Fruit fly (Drosophila melanogaster) whole organism, pupa: Measurements from ENCODE around the gene rngo.

Experiments used
- CG10348 ChIP-seq: fragments of 200-800 bp; sonication (Bioruptor generic); IDR thresholded peaks from 2 replicates; pipeline ENCODE4 v1.3.6; 2022; ENCODE audit warnings: missing biosample characterization, missing genetic modification characterization
- CG12605 ChIP-seq: fragments of 200-800 bp; sonication (Bioruptor generic); IDR thresholded peaks from 2 replicates; pipeline ENCODE4 v1.3.6; 2022; ENCODE audit warnings: missing biosample characterization, missing genetic modification characterization
- CG13204 ChIP-seq: fragments of 200-800 bp; sonication (Bioruptor generic); optimal IDR thresholded peaks from 2 replicates; lab custom pipeline; 2018; ENCODE audit warnings: missing biosample characterization, mild to moderate bottlenecking, missing genetic modification characterization, moderate library complexity
- CG14655 ChIP-seq: fragments of 200-800 bp; sonication (Bioruptor generic); optimal IDR thresholded peaks from 3 replicates; lab custom pipeline; 2017; ENCODE audit warnings: mild to moderate bottlenecking, missing biosample characterization, missing genetic modification reagents, missing genetic modification characterization
- CG15710 ChIP-seq: fragments of 200-800 bp; sonication (Bioruptor generic); optimal IDR thresholded peaks from 2 replicates; lab custom pipeline; 2018; ENCODE audit warnings: missing biosample characterization, mild to moderate bottlenecking, missing genetic modification characterization, moderate library complexity
- CG17806 ChIP-seq: fragments of 200-800 bp; sonication (Bioruptor generic); optimal IDR thresholded peaks from 2 replicates; lab custom pipeline; 2018; ENCODE audit warnings: missing biosample characterization, mild to moderate bottlenecking, missing genetic modification characterization, moderate library complexity
- CG32121 ChIP-seq: fragments of 200-800 bp; sonication (Bioruptor generic); IDR thresholded peaks from 2 replicates; pipeline ENCODE4 v1.3.6; 2022; ENCODE audit warnings: missing biosample characterization, missing genetic modification characterization
- CG34367 ChIP-seq: fragments of 200-800 bp; sonication (Bioruptor generic); optimal IDR thresholded peaks from 2 replicates; lab custom pipeline; 2018; ENCODE audit warnings: missing biosample characterization, mild to moderate bottlenecking, missing genetic modification characterization
- CG4496 ChIP-seq: fragments of 200-800 bp; sonication (Bioruptor generic); IDR thresholded peaks from 3 replicates; pipeline ENCODE4 v1.3.6; 2022; ENCODE audit warnings: missing biosample characterization, missing genetic modification characterization
- CG8159 ChIP-seq: fragments of 200-800 bp; sonication (Bioruptor generic); optimal IDR thresholded peaks from 3 replicates; lab custom pipeline; 2018; ENCODE audit warnings: missing biosample characterization, mild to moderate bottlenecking, missing genetic modification characterization, moderate library complexity
- CG8301 ChIP-seq: fragments of 200-800 bp; sonication (Bioruptor generic); optimal IDR thresholded peaks from 2 replicates; lab custom pipeline; 2018; ENCODE audit warnings: missing biosample characterization, mild to moderate bottlenecking, missing genetic modification characterization
- CG9948 ChIP-seq: fragments of 200-800 bp; sonication (Bioruptor generic); optimal IDR thresholded peaks from 2 replicates; lab custom pipeline; 2018; ENCODE audit warnings: missing biosample characterization, mild to moderate bottlenecking, missing genetic modification characterization, moderate library complexity
- D1 ChIP-seq: fragments of 200-800 bp; sonication (Bioruptor generic); optimal IDR thresholded peaks from 2 replicates; lab custom pipeline; 2018; ENCODE audit warnings: missing biosample characterization, mild to moderate bottlenecking, missing genetic modification characterization, moderate library complexity
- EcR ChIP-seq: fragments of 200-800 bp; sonication (Bioruptor generic); optimal IDR thresholded peaks from 3 replicates; lab custom pipeline; 2019; ENCODE audit warnings: missing biosample characterization, missing genetic modification characterization, mild to moderate bottlenecking, moderate library complexity, missing genetic modification reagents
- Ets98B ChIP-seq: fragments of 200-800 bp; sonication (Bioruptor generic); IDR thresholded peaks from 2 replicates; pipeline ENCODE4 v1.3.6; 2022; ENCODE audit warnings: missing biosample characterization, missing genetic modification characterization
- Pif1A ChIP-seq: fragments of 200-800 bp; sonication (Bioruptor generic); optimal IDR thresholded peaks from 3 replicates; lab custom pipeline; 2016; ENCODE audit warnings: missing biosample characterization, missing genetic modification characterization
- Pif1B ChIP-seq: fragments of 200-800 bp; sonication (Bioruptor generic); optimal IDR thresholded peaks from 3 replicates; lab custom pipeline; 2016; ENCODE audit warnings: missing biosample characterization, missing genetic modification characterization
- Snoo ChIP-seq: fragments of 200-800 bp; sonication (Bioruptor generic); optimal IDR thresholded peaks from 3 replicates; lab custom pipeline; 2017; ENCODE audit warnings: missing biosample characterization, mild to moderate bottlenecking, missing genetic modification characterization, inconsistent platforms
- fd96Ca ChIP-seq: fragments of 200-800 bp; sonication (Bioruptor generic); IDR thresholded peaks from 3 replicates; pipeline ENCODE4 v1.3.6; 2022; ENCODE audit warnings: missing biosample characterization, missing genetic modification characterization
- gl ChIP-seq: fragments of 200-800 bp; sonication (Bioruptor generic); optimal IDR thresholded peaks from 2 replicates; lab custom pipeline; 2018; ENCODE audit warnings: missing biosample characterization, mild to moderate bottlenecking, missing genetic modification characterization
- rn ChIP-seq: fragments of 200-800 bp; sonication (Bioruptor generic); IDR thresholded peaks from 2 replicates; pipeline ENCODE4 v1.3.6; 2022; ENCODE audit warnings: missing biosample characterization, missing genetic modification characterization

rngo gene

dm6 chrX:16448252-16449191 lies 7.3 kb downstream of the rngo start, which contains the start of the genes CG34015 and eIF4H1:
Gene CG34015, minus strand, starts transcription at chrX:16448302.
Gene eIF4H1, plus strand, starts transcription at chrX:16448665.
- TF ChIP-seq Pif1B (GFP tag; lab: Kevin White, UChicago): peak; percentile 62
- TF ChIP-seq CG8301 (tag; lab: Kevin White, UChicago): peak; percentile 58
- peak; percentile 63 for TF ChIP-seq CG8159 (tag; lab: Kevin White, UChicago)
- peak; percentile 63 for TF ChIP-seq gl
- TF ChIP-seq CG15710: peak; percentile 62
- peak; percentile 80 for TF ChIP-seq CG4496 (GFP tag; lab: Robert Waterston, UW)
- TF ChIP-seq Pif1A (GFP tag; lab: Kevin White, UChicago): peak; percentile 60
- peak; percentile 76 for TF ChIP-seq CG13204 (GFP tag; lab: Kevin White, UChicago)
- TF ChIP-seq CG14655: no peak
- TF ChIP-seq CG34367 (tag; lab: Kevin White, UChicago): peak; percentile 25
- TF ChIP-seq EcR (GFP tag; lab: Kevin White, UChicago): peak; percentile 92
- TF ChIP-seq CG9948 (tag; lab: Kevin White, UChicago): peak; percentile 40
- peak; percentile 80 for TF ChIP-seq Ets98B (GFP tag; lab: Robert Waterston, UW)
- peak; percentile 70; the same call in 1 of the 2 replicates for TF ChIP-seq CG12605 (GFP tag; lab: Robert Waterston, UW)
- TF ChIP-seq Snoo (tag; lab: Kevin White, UChicago): peak; percentile 63
- no peak for TF ChIP-seq D1 (tag; lab: Kevin White, UChicago)
- TF ChIP-seq fd96Ca (GFP tag; lab: Robert Waterston, UW): no peak
- TF ChIP-seq rn (GFP tag; lab: Robert Waterston, UW): peak; percentile 3; the same call in 1 of the 2 replicates
- TF ChIP-seq CG10348 (GFP tag; lab: Robert Waterston, UW): no peak
- peak; percentile 85 for TF ChIP-seq CG32121 (GFP tag; lab: Robert Waterston, UW)
- peak; percentile 17 for TF ChIP-seq CG17806
- TF ChIP-seq, all 21 proteins: peak for 17

DNA sequence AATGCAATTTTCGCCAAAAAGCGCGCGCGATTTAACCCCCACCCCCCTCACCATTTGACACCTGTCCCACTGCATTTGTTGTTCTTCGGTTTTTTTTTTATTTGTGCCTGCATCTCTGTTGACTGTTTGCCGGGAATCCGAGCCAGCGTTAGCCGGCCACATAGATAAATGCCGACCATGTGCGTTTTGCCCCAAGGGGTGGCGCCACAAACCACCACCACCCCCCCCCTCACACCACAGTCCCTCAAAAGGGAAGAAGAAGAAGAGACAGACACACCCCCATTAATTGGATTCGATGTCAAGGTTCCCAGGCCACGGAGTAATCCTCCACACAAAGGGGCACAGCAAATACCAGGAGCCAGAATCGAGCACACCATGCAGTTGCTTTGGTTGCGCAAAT lies 8.1 kb downstream of the rngo start:
- no peak for TF ChIP-seq CG12605 (GFP tag; lab: Robert Waterston, UW)
- TF ChIP-seq CG17806: no peak
- TF ChIP-seq Pif1B (GFP tag; lab: Kevin White, UChicago): no peak
- TF ChIP-seq Snoo (tag; lab: Kevin White, UChicago): no peak
- TF ChIP-seq CG9948 (tag; lab: Kevin White, UChicago): no peak
- no peak for TF ChIP-seq CG10348 (GFP tag; lab: Robert Waterston, UW)
- no peak for TF ChIP-seq CG34367 (tag; lab: Kevin White, UChicago)
- TF ChIP-seq CG8159 (tag; lab: Kevin White, UChicago): no peak
- no peak for TF ChIP-seq CG13204 (GFP tag; lab: Kevin White, UChicago)
- TF ChIP-seq CG32121 (GFP tag; lab: Robert Waterston, UW): no peak
- no peak for TF ChIP-seq D1 (tag; lab: Kevin White, UChicago)
- TF ChIP-seq Pif1A (GFP tag; lab: Kevin White, UChicago): no peak
- no peak for TF ChIP-seq CG14655
- no peak for TF ChIP-seq Ets98B (GFP tag; lab: Robert Waterston, UW)
- TF ChIP-seq CG15710: no peak
- no peak for TF ChIP-seq CG4496 (GFP tag; lab: Robert Waterston, UW)
- TF ChIP-seq CG8301 (tag; lab: Kevin White, UChicago): no peak
- no peak for TF ChIP-seq rn (GFP tag; lab: Robert Waterston, UW)
- TF ChIP-seq EcR (GFP tag; lab: Kevin White, UChicago): no peak
- no peak for TF ChIP-seq fd96Ca (GFP tag; lab: Robert Waterston, UW)

dm6 chrX:16456582-16456981 lies 15.3 kb downstream of the rngo start:
- TF ChIP-seq CG10348 (GFP tag; lab: Robert Waterston, UW) (no peak), CG15710 (no peak), CG8301 (tag; lab: Kevin White, UChicago) (no peak), CG8159 (tag; lab: Kevin White, UChicago) (no peak), CG17806 (no peak), rn (GFP tag; lab: Robert Waterston, UW) (no peak), EcR (GFP tag; lab: Kevin White, UChicago) (no peak), Ets98B (GFP tag; lab: Robert Waterston, UW) (no peak), CG14655 (no peak), CG9948 (tag; lab: Kevin White, UChicago) (no peak), CG13204 (GFP tag; lab: Kevin White, UChicago) (no peak), gl (no peak), CG34367 (tag; lab: Kevin White, UChicago) (no peak), CG32121 (GFP tag; lab: Robert Waterston, UW) (no peak), D1 (tag; lab: Kevin White, UChicago) (no peak), Snoo (tag; lab: Kevin White, UChicago) (no peak)

DNA sequence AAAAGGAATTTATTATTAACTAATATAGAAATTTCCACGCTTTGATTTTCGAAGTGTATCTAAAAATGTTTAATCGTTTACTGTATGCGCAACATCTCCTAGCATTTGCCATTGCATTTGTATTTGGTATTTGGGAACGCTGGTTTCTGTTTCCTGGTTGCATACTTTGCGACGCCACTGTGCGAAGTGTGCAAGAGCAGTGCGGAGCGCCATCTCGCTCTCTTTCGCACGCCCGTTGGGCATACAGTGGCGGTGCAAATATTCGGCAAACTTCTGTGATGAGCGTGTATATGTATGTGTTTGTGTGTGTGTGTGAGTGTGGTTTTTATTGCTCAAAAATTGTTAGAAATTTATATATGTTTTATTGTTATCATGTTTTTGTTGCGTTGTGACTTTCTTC lies 17.3 kb downstream of the rngo start:
- no peak for TF ChIP-seq EcR (GFP tag; lab: Kevin White, UChicago)
- peak; percentile 16 for TF ChIP-seq CG14655

DNA sequence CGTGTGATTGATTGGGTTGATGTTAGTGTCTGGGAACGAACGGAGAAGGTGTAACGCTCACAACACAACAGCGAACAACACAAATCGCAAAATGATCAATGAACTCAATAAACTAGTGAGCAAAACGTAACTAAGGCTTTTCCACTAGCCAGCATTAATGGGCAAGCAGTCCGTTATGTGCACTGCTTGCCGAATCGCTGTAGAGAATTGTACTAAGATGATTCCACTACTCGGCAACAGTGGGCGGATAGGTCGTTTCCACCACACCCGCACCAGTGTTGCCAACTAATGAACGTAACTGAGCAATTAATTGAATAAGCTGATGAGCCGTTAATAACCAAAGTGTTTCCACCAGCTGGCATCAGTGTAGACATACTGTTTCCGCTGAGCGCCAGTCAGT lies 43.3 kb downstream of the rngo start:
- TF ChIP-seq D1 (tag; lab: Kevin White, UChicago) (no peak), CG13204 (GFP tag; lab: Kevin White, UChicago) (no peak), CG14655 (no peak), Ets98B (GFP tag; lab: Robert Waterston, UW) (no peak), CG10348 (GFP tag; lab: Robert Waterston, UW) (no peak), Pif1B (GFP tag; lab: Kevin White, UChicago) (no peak), CG34367 (tag; lab: Kevin White, UChicago) (no peak), CG4496 (GFP tag; lab: Robert Waterston, UW) (no peak), CG17806 (no peak), CG32121 (GFP tag; lab: Robert Waterston, UW) (no peak), CG8301 (tag; lab: Kevin White, UChicago) (no peak), CG12605 (GFP tag; lab: Robert Waterston, UW) (no peak)
